Worm (Caenorhabditis elegans) whole organism, L3 larva: ENCODE results near the gene F59G1.8.

Source experiments
- aly-2 ChIP-seq: fragments of 150-350 bp; optimal IDR thresholded peaks from 2 replicates; lab custom pipeline; 2014; ENCODE audit warnings: missing biosample characterization, missing genetic modification characterization
- ceh-82 ChIP-seq: fragments of 150-350 bp; optimal IDR thresholded peaks from 2 replicates; lab custom pipeline; 2014; ENCODE audit warnings: missing biosample characterization, missing genetic modification characterization
- ceh-9 ChIP-seq: sonication (generic microtip); optimal IDR thresholded peaks from 2 replicates; lab custom pipeline; 2018; ENCODE audit warnings: missing biosample characterization, missing genetic modification characterization
- daf-12 ChIP-seq: fragments of 150-350 bp; optimal IDR thresholded peaks from 2 replicates; lab custom pipeline; 2014; ENCODE audit warnings: missing biosample characterization, missing genetic modification reagents, missing genetic modification characterization
- elt-1 ChIP-seq: fragments of 150-350 bp; optimal IDR thresholded peaks from 2 replicates; lab custom pipeline; 2014; ENCODE audit warnings: missing biosample characterization, missing genetic modification characterization
- eor-1 ChIP-seq, 2 experiments: fragments of 150-350 bp; optimal IDR thresholded peaks; 2 replicates each; lab custom pipeline; 2014 to 2018; ENCODE audit warnings: missing biosample characterization in 2 of 2, missing genetic modification characterization in 2 of 2
- fkh-10 ChIP-seq: sonication (generic microtip); optimal IDR thresholded peaks from 2 replicates; lab custom pipeline; 2017; ENCODE audit warnings: missing biosample characterization, missing genetic modification reagents, missing genetic modification characterization
- hmg-11 ChIP-seq: sonication (generic microtip); optimal IDR thresholded peaks from 2 replicates; lab custom pipeline; 2016; ENCODE audit warnings: missing genetic modification characterization, missing compliant biosample characterization
- nhr-11 ChIP-seq: fragments of 150-350 bp; optimal IDR thresholded peaks from 2 replicates; lab custom pipeline; 2014; ENCODE audit warnings: missing biosample characterization, missing genetic modification characterization
- nhr-43 ChIP-seq: sonication (generic microtip); optimal IDR thresholded peaks from 2 replicates; lab custom pipeline; 2016; ENCODE audit warnings: mild to moderate bottlenecking, missing genetic modification characterization, missing compliant biosample characterization; ENCODE audit not compliant: poor library complexity, severe bottlenecking
- pha-4 ChIP-seq: fragments of 150-350 bp; optimal IDR thresholded peaks from 2 replicates; lab custom pipeline; 2014; ENCODE audit warnings: missing biosample characterization, missing genetic modification reagents, missing genetic modification characterization
- snpc-4 ChIP-seq: fragments of 150-350 bp; optimal IDR thresholded peaks from 2 replicates; lab custom pipeline; 2014; ENCODE audit warnings: missing biosample characterization, missing genetic modification characterization

DNA sequence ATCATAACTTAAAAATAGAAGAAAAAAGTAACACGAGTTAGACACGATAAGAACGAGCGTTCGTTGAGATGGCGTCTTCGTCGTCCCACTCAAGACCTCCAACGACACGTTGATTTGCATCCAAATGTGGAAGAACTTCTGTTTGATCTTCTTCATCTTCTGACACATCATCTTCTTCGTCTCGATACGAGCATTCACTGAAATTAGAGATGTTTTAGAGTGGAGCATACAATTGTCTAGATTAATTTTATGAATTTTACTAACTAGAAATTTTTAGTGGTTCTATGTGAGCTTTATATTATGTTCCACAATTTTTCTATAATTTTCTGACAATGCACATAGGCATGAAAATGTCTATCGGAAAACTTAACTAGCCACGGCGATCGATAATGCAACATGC, 39.5 kb downstream of the F59G1.8 start:
- no peak for TF ChIP-seq snpc-4
- TF ChIP-seq hmg-11 (tag; lab: Kevin White, UChicago), result no peak
- no peak for TF ChIP-seq daf-12 (tag; lab: Kevin White, UChicago)
- no peak for TF ChIP-seq nhr-43
- no peak for TF ChIP-seq pha-4
- no peak for TF ChIP-seq fkh-10 (GFP tag; lab: Kevin White, UChicago)
- TF ChIP-seq ceh-82 (tag; lab: Kevin White, UChicago), result no peak
- TF ChIP-seq aly-2 (tag; lab: Kevin White, UChicago), result no peak
- no peak for TF ChIP-seq eor-1 (tag; optimal IDR thresholded peaks at IDR 0.05; lab: Kevin White, UChicago)
- TF ChIP-seq nhr-11 (tag; lab: Kevin White, UChicago), result no peak
- TF ChIP-seq ceh-9 (tag; lab: Kevin White, UChicago), result no peak
- TF ChIP-seq elt-1 (tag; lab: Kevin White, UChicago), result no peak
